Fruit fly (Drosophila melanogaster): Measurements from ENCODE around the gene qua.
A peak's percentile ranks its signal among the peaks of the same experiment; 100 is the strongest.

qua gene

DNA sequence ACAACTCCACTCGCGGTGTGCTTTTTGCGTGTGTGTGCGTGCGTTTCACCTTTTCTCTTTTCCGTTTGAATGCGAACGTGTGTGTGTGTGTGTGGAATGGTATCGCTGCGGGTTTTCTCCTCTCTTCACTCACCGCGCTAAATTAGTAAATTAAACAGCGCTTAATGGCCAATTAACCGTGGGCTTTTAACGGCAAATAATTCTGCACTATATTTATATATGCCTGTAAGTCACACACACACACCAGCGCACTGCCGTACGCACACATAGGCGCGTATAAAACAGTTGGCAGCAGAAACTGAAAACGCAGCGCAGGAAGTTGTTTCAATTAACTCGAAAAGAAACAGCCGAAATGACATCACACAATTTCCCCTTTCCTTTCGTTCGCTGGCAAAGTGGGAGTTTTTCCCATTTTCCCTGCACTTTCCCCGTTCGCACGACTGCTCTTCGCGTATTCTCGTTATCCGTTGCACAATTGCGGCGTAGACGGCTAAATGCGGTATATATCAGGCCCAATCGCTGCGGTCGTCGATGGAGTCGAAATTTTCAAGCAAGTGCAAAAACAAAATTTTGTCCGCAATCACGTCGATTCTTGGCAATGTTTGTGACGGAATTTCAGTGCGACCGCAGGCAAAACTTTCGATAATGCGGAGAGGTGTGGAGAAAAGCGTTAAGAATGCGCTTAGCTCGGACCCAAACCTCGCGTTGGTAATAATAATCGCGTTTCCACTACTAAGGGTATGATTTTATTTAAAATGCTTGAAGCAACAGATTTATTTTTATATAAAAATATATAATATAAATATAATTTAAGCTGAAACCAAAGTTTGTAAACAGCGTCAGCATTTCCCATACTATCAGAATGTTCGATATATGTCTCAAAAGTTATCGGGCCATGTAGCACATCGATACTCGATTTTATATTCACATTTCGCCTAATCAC lies 24.2 kb downstream of the qua start, which contains the start of gene BicD (continued):
- TF ChIP-seq eyg (GFP tag; optimal IDR thresholded peaks at IDR 0.05): no peak
- TF ChIP-seq Blimp-1 (GFP tag; optimal IDR thresholded peaks at IDR 0.05): peak; percentile 2
- TF ChIP-seq CG10543 (GFP tag; optimal IDR thresholded peaks at IDR 0.05): peak; percentile 12
- peak; percentile 24 for TF ChIP-seq HLHmδ (GFP tag; optimal IDR thresholded peaks at IDR 0.05)
- peak; percentile 73 for TF ChIP-seq knrl (GFP tag; IDR thresholded peaks at IDR 0.05; ENCODE audit: partially characterized antibody)
- peak; percentile 7 for TF ChIP-seq CG3995 (GFP tag; optimal IDR thresholded peaks at IDR 0.05)
- peak; percentile 77 for TF ChIP-seq CG17186 (GFP tag; optimal IDR thresholded peaks at IDR 0.05)
- no peak for TF ChIP-seq Rfx (GFP tag; IDR thresholded peaks at IDR 0.05)
- no peak for TF ChIP-seq slp2 (GFP tag; optimal IDR thresholded peaks at IDR 0.05)
- no peak for TF ChIP-seq br (optimal IDR thresholded peaks at IDR 0.05)
- TF ChIP-seq luna (GFP tag; optimal IDR thresholded peaks at IDR 0.05): no peak
- TF ChIP-seq gce (GFP tag; IDR thresholded peaks at IDR 0.05): no peak
- no peak for TF ChIP-seq Sry-β (GFP tag; optimal IDR thresholded peaks at IDR 0.05)
- peak; percentile 20 for TF ChIP-seq grau (tag; optimal IDR thresholded peaks at IDR 0.05)
- peak; percentile 72 for TF ChIP-seq Hmr (GFP tag; optimal IDR thresholded peaks at IDR 0.05)
- no peak for TF ChIP-seq CG31224 (GFP tag; IDR thresholded peaks at IDR 0.05)
- TF ChIP-seq Pdp1 (GFP tag; optimal IDR thresholded peaks at IDR 0.05): peak in 1 of 2 experiments; percentile 62
- TF ChIP-seq gt (GFP tag; IDR thresholded peaks at IDR 0.05): no peak
- TF ChIP-seq CG42726 (GFP tag; IDR thresholded peaks at IDR 0.05; ENCODE audit: partially characterized antibody): peak; percentile 35; the same call in 1 of the 2 replicates
- TF ChIP-seq YL-1 (GFP tag; optimal IDR thresholded peaks at IDR 0.05): peak; percentile 76
- no peak for TF ChIP-seq NC2β (GFP tag; optimal IDR thresholded peaks at IDR 0.05)
- peak; percentile 28 for TF ChIP-seq CG34376 (GFP tag; optimal IDR thresholded peaks at IDR 0.05)
- TF ChIP-seq CG31441 (GFP tag; IDR thresholded peaks at IDR 0.05): peak; percentile 47; the same call in 1 of the 2 replicates
- TF ChIP-seq CG5953 (GFP tag; IDR thresholded peaks at IDR 0.05): no peak
- no peak for TF ChIP-seq Atf-2 (GFP tag; optimal IDR thresholded peaks at IDR 0.05)
- TF ChIP-seq Sry-δ (GFP tag; optimal IDR thresholded peaks at IDR 0.05): peak; percentile 56
- TF ChIP-seq unc-4 (GFP tag; IDR thresholded peaks at IDR 0.05; ENCODE audit: partially characterized antibody): peak; percentile 78
- TF ChIP-seq Kr (GFP tag; optimal IDR thresholded peaks at IDR 0.05): no peak
- 0 out of 2 replicates have a peak, but pooled peaks have one; percentile 7 for TF ChIP-seq CG17612 (GFP tag; IDR thresholded peaks at IDR 0.05)
- peak; percentile 35 for TF ChIP-seq nom (GFP tag; optimal IDR thresholded peaks at IDR 0.05)
- peak; percentile 53 for TF ChIP-seq CG12391 (tag; optimal IDR thresholded peaks at IDR 0.05)
- TF ChIP-seq CG17385 (GFP tag; optimal IDR thresholded peaks at IDR 0.05): peak; percentile 29
- TF ChIP-seq CG13123 (GFP tag; optimal IDR thresholded peaks at IDR 0.05): no peak
- TF ChIP-seq run (tag; optimal IDR thresholded peaks at IDR 0.05): peak; percentile 12
- TF ChIP-seq klu (GFP tag; IDR thresholded peaks at IDR 0.05): no peak
- no peak for TF ChIP-seq CG3281 (GFP tag; optimal IDR thresholded peaks at IDR 0.05)
- no peak for TF ChIP-seq disco-r (GFP tag; optimal IDR thresholded peaks at IDR 0.05)
- peak; percentile 72 for TF ChIP-seq BEAF-32 (GFP tag; optimal IDR thresholded peaks at IDR 0.05)
- TF ChIP-seq CG7987 (GFP tag; optimal IDR thresholded peaks at IDR 0.05): no peak
- no peak for TF ChIP-seq az2 (GFP tag; optimal IDR thresholded peaks at IDR 0.05)
- 0 out of 2 replicates have a peak, but pooled peaks have one; percentile 8 for TF ChIP-seq CG10366 (GFP tag; IDR thresholded peaks at IDR 0.05)
- TF ChIP-seq HLH4C (GFP tag; IDR thresholded peaks at IDR 0.05; ENCODE audit: partially characterized antibody): peak; percentile 80
- peak; percentile 24 for TF ChIP-seq CG13296 (GFP tag; optimal IDR thresholded peaks at IDR 0.05)
- peak; percentile 60; the same call in 2 of the 3 replicates for TF ChIP-seq Doc3 (GFP tag; IDR thresholded peaks at IDR 0.05; ENCODE audit: partially characterized antibody)
- TF ChIP-seq crol (GFP tag; IDR thresholded peaks at IDR 0.05): no peak
- TF ChIP-seq CG10321 (GFP tag; IDR thresholded peaks at IDR 0.05): no peak
- TF ChIP-seq Elba2 (GFP tag; optimal IDR thresholded peaks at IDR 0.05): no peak
- peak; percentile 54 for TF ChIP-seq CG12769 (tag; optimal IDR thresholded peaks at IDR 0.05)
